Fruit fly (Drosophila melanogaster) whole organism, prepupa: ENCODE results near the gene Rh4.

Source experiments
- Blimp-1 ChIP-seq: fragments of 200-800 bp; sonication (Bioruptor generic); optimal IDR thresholded peaks from 3 replicates; lab custom pipeline; 2017; ENCODE audit warnings: missing biosample characterization, missing genetic modification characterization, mild to moderate bottlenecking, moderate library complexity, missing genetic modification reagents
- CG10631 ChIP-seq: fragments of 200-800 bp; sonication (Bioruptor generic); optimal IDR thresholded peaks from 2 replicates; lab custom pipeline; 2016; ENCODE audit warnings: missing biosample characterization, missing genetic modification characterization
- CG10669 ChIP-seq: fragments of 200-800 bp; sonication (Bioruptor generic); optimal IDR thresholded peaks from 3 replicates; lab custom pipeline; 2018; ENCODE audit warnings: missing biosample characterization, mild to moderate bottlenecking, missing genetic modification characterization, moderate library complexity
- CG11294 ChIP-seq: fragments of 200-800 bp; sonication (Bioruptor generic); IDR thresholded peaks from 2 replicates; pipeline ENCODE4 v1.3.6; 2022; ENCODE audit warnings: missing biosample characterization, missing genetic modification characterization
- CG11762 ChIP-seq: fragments of 200-800 bp; sonication (Bioruptor generic); optimal IDR thresholded peaks from 3 replicates; lab custom pipeline; 2016; ENCODE audit warnings: missing biosample characterization, missing genetic modification characterization; ENCODE audit not compliant: insufficient read depth
- CG1621 ChIP-seq: fragments of 200-800 bp; sonication (Bioruptor generic); optimal IDR thresholded peaks from 3 replicates; lab custom pipeline; 2018; ENCODE audit warnings: missing biosample characterization, mild to moderate bottlenecking, missing genetic modification characterization
- CG16779 ChIP-seq: fragments of 200-800 bp; sonication (Bioruptor generic); optimal IDR thresholded peaks from 3 replicates; lab custom pipeline; 2017; ENCODE audit warnings: missing biosample characterization, mild to moderate bottlenecking, missing genetic modification characterization
- CG3032 ChIP-seq: fragments of 200-800 bp; optimal IDR thresholded peaks from 2 replicates; lab custom pipeline; 2019; ENCODE audit warnings: missing biosample characterization, mild to moderate bottlenecking, missing genetic modification characterization, moderate library complexity
- CG31627 ChIP-seq: fragments of 200-800 bp; sonication (Bioruptor generic); optimal IDR thresholded peaks from 3 replicates; lab custom pipeline; 2016; ENCODE audit warnings: missing biosample characterization, missing genetic modification characterization
- CG32006 ChIP-seq: fragments of 200-800 bp; sonication (Bioruptor generic); optimal IDR thresholded peaks from 3 replicates; lab custom pipeline; 2017; ENCODE audit warnings: missing biosample characterization, mild to moderate bottlenecking, missing genetic modification characterization
- CG34406 ChIP-seq: fragments of 200-800 bp; sonication (Bioruptor generic); optimal IDR thresholded peaks from 3 replicates; lab custom pipeline; 2016; ENCODE audit warnings: missing biosample characterization, missing genetic modification characterization
- CG3919 ChIP-seq: fragments of 200-800 bp; sonication (Bioruptor generic); optimal IDR thresholded peaks from 3 replicates; lab custom pipeline; 2016; ENCODE audit warnings: missing biosample characterization, missing genetic modification characterization
- CG4318 ChIP-seq: fragments of 200-800 bp; sonication (Bioruptor generic); optimal IDR thresholded peaks from 3 replicates; lab custom pipeline; 2017; ENCODE audit warnings: missing biosample characterization, mild to moderate bottlenecking, missing genetic modification characterization
- CG6276 ChIP-seq: fragments of 200-800 bp; sonication (Bioruptor generic); optimal IDR thresholded peaks from 2 replicates; lab custom pipeline; 2017; ENCODE audit warnings: missing biosample characterization, mild to moderate bottlenecking, missing genetic modification characterization
- CG6792 ChIP-seq: fragments of 200-800 bp; sonication (Bioruptor generic); optimal IDR thresholded peaks from 3 replicates; lab custom pipeline; 2016; ENCODE audit warnings: missing biosample characterization, missing genetic modification characterization
- CG6854 ChIP-seq: fragments of 200-800 bp; sonication (Bioruptor generic); optimal IDR thresholded peaks from 2 replicates; lab custom pipeline; 2017; ENCODE audit warnings: missing biosample characterization, mild to moderate bottlenecking, missing genetic modification characterization
- CG7368 ChIP-seq: fragments of 200-800 bp; sonication (Bioruptor generic); optimal IDR thresholded peaks from 3 replicates; lab custom pipeline; 2016; ENCODE audit warnings: missing biosample characterization, missing genetic modification characterization
- CG8119 ChIP-seq: fragments of 200-800 bp; sonication (Bioruptor generic); IDR thresholded peaks from 3 replicates; pipeline ENCODE4 v1.3.6; 2022; ENCODE audit warnings: missing biosample characterization, missing genetic modification characterization
- CG8319 ChIP-seq: fragments of 200-800 bp; sonication (Bioruptor generic); optimal IDR thresholded peaks from 3 replicates; lab custom pipeline; 2016; ENCODE audit warnings: missing biosample characterization, missing genetic modification characterization
- CG8632 ChIP-seq: fragments of 200-800 bp; sonication (Bioruptor generic); optimal IDR thresholded peaks from 3 replicates; lab custom pipeline; 2016; ENCODE audit warnings: missing biosample characterization, missing genetic modification characterization
- CG9139 ChIP-seq: fragments of 200-800 bp; sonication (Bioruptor generic); optimal IDR thresholded peaks from 3 replicates; lab custom pipeline; 2017; ENCODE audit warnings: missing biosample characterization, mild to moderate bottlenecking, missing genetic modification characterization
- Eip75B ChIP-seq: fragments of 200-800 bp; sonication (Bioruptor generic); optimal IDR thresholded peaks from 3 replicates; lab custom pipeline; 2016; ENCODE audit warnings: missing biosample characterization, missing genetic modification characterization
- Eip78C ChIP-seq: fragments of 200-800 bp; sonication (Bioruptor generic); peaks from one replicate; lab custom pipeline; 2016; ENCODE audit warnings: missing biosample characterization, missing genetic modification characterization
- Eip93F ChIP-seq: fragments of 200-800 bp; sonication (Bioruptor generic); optimal IDR thresholded peaks from 2 replicates; lab custom pipeline; 2016; ENCODE audit warnings: missing biosample characterization, mild to moderate bottlenecking, missing genetic modification characterization
- Ets21C ChIP-seq: fragments of 200-800 bp; sonication (Bioruptor generic); optimal IDR thresholded peaks from 3 replicates; lab custom pipeline; 2016; ENCODE audit warnings: missing biosample characterization, missing genetic modification characterization
- Ets96B ChIP-seq: fragments of 200-800 bp; optimal IDR thresholded peaks from 2 replicates; lab custom pipeline; 2019; ENCODE audit warnings: missing biosample characterization, mild to moderate bottlenecking, missing genetic modification characterization, moderate library complexity
- Gug ChIP-seq: fragments of 200-800 bp; sonication (Bioruptor generic); IDR thresholded peaks from 2 replicates; pipeline ENCODE4 v1.3.6; 2022; ENCODE audit warnings: missing biosample characterization, missing genetic modification characterization
- Hr38 ChIP-seq: sonication (Bioruptor generic); optimal IDR thresholded peaks from 2 replicates; lab custom pipeline; 2016; ENCODE audit warnings: missing biosample characterization, missing genetic modification characterization
- Hr39 ChIP-seq: fragments of 200-800 bp; sonication (Bioruptor generic); optimal IDR thresholded peaks from 2 replicates; lab custom pipeline; 2016; ENCODE audit warnings: missing biosample characterization, missing genetic modification characterization
- OdsH ChIP-seq: fragments of 200-800 bp; sonication (Bioruptor generic); optimal IDR thresholded peaks from 3 replicates; lab custom pipeline; 2016; ENCODE audit warnings: missing biosample characterization, missing genetic modification characterization
- Smox ChIP-seq: fragments of 200-800 bp; sonication (Bioruptor generic); optimal IDR thresholded peaks from 3 replicates; lab custom pipeline; 2016; ENCODE audit warnings: missing biosample characterization, missing genetic modification characterization
- Sox102F ChIP-seq: fragments of 200-800 bp; sonication (Bioruptor generic); optimal IDR thresholded peaks from 2 replicates; lab custom pipeline; 2016; ENCODE audit warnings: missing biosample characterization, mild to moderate bottlenecking, missing genetic modification characterization
- Sox14 ChIP-seq: fragments of 200-800 bp; sonication (Bioruptor generic); optimal IDR thresholded peaks from 3 replicates; lab custom pipeline; 2016; ENCODE audit warnings: missing biosample characterization, missing genetic modification characterization
- Sox15 ChIP-seq: fragments of 200-800 bp; sonication (Bioruptor generic); optimal IDR thresholded peaks from 3 replicates; lab custom pipeline; 2016; ENCODE audit warnings: missing biosample characterization, missing genetic modification characterization
- acj6 ChIP-seq: fragments of 200-800 bp; sonication (Bioruptor generic); optimal IDR thresholded peaks from 3 replicates; lab custom pipeline; 2016; ENCODE audit warnings: missing biosample characterization, missing genetic modification characterization
- cyc ChIP-seq: fragments of 200-800 bp; sonication (Bioruptor generic); optimal IDR thresholded peaks from 3 replicates; lab custom pipeline; 2016; ENCODE audit warnings: missing biosample characterization, missing genetic modification characterization
- dac ChIP-seq: fragments of 200-800 bp; sonication (Bioruptor generic); optimal IDR thresholded peaks from 2 replicates; lab custom pipeline; 2017; ENCODE audit warnings: missing biosample characterization, mild to moderate bottlenecking, missing genetic modification characterization
- eg ChIP-seq: fragments of 200-800 bp; sonication (Bioruptor generic); IDR thresholded peaks from 3 replicates; pipeline ENCODE4 v1.3.6; 2022; ENCODE audit warnings: missing biosample characterization, missing genetic modification characterization
- esn ChIP-seq: fragments of 200-800 bp; sonication (Bioruptor generic); optimal IDR thresholded peaks from 2 replicates; lab custom pipeline; 2016; ENCODE audit warnings: missing biosample characterization, mild to moderate bottlenecking, missing genetic modification characterization, moderate library complexity
- fd59A ChIP-seq: fragments of 200-800 bp; sonication (Bioruptor generic); optimal IDR thresholded peaks from 2 replicates; lab custom pipeline; 2017; ENCODE audit warnings: missing biosample characterization, mild to moderate bottlenecking, missing genetic modification characterization, missing genetic modification reagents
- fd85E ChIP-seq: fragments of 200-800 bp; sonication (Bioruptor generic); optimal IDR thresholded peaks from 3 replicates; lab custom pipeline; 2016; ENCODE audit warnings: missing biosample characterization, missing genetic modification characterization
- fkh ChIP-seq: fragments of 200-800 bp; sonication (Bioruptor generic); optimal IDR thresholded peaks from 3 replicates; lab custom pipeline; 2017; ENCODE audit warnings: missing biosample characterization, mild to moderate bottlenecking, missing genetic modification characterization, moderate library complexity
- lz ChIP-seq: fragments of 200-800 bp; sonication (Bioruptor generic); optimal IDR thresholded peaks from 3 replicates; lab custom pipeline; 2016; ENCODE audit warnings: missing biosample characterization, missing genetic modification characterization
- net ChIP-seq: fragments of 200-800 bp; sonication (Bioruptor generic); optimal IDR thresholded peaks from 3 replicates; lab custom pipeline; 2016; ENCODE audit warnings: missing biosample characterization, missing genetic modification characterization
- pdm3 ChIP-seq: fragments of 200-800 bp; sonication (Bioruptor generic); optimal IDR thresholded peaks from 3 replicates; lab custom pipeline; 2016; ENCODE audit warnings: missing biosample characterization, missing genetic modification characterization
- salr ChIP-seq, 2 experiments: fragments of 200-800 bp; sonication (Bioruptor generic); optimal IDR thresholded peaks; 3 replicates each; lab custom pipeline; 2016 to 2018; ENCODE audit warnings: missing biosample characterization in 2 of 2, missing genetic modification characterization in 2 of 2, mild to moderate bottlenecking in 1 of 2
- spab ChIP-seq: fragments of 200-800 bp; sonication (Bioruptor generic); optimal IDR thresholded peaks from 2 replicates; lab custom pipeline; 2017; ENCODE audit warnings: missing biosample characterization, mild to moderate bottlenecking, missing genetic modification characterization, missing genetic modification reagents
- svp ChIP-seq: fragments of 200-800 bp; sonication (Bioruptor generic); peaks from one replicate; lab custom pipeline; 2016; ENCODE audit warnings: missing biosample characterization, missing genetic modification characterization
- topi ChIP-seq: fragments of 200-800 bp; sonication (Bioruptor generic); optimal IDR thresholded peaks from 3 replicates; lab custom pipeline; 2016; ENCODE audit warnings: missing biosample characterization, missing genetic modification characterization

Gene Rh4

dm6 chr3L:16893647-16894046, 31.3 kb upstream of the Rh4 start (continued):
- TF ChIP-seq CG16779 (no peak), CG34406 (no peak), fkh (no peak), OdsH (GFP tag; lab: Kevin White, UChicago) (peak; percentile 29), lz (GFP tag; lab: Kevin White, UChicago) (no peak), CG32006 (GFP tag; lab: Kevin White, UChicago) (peak; percentile 42), Hr38 (GFP tag; lab: Kevin White, UChicago) (no peak), Ets21C (GFP tag; lab: Kevin White, UChicago) (no peak), Gug (GFP tag; lab: Robert Waterston, UW) (no peak), CG3919 (GFP tag; lab: Kevin White, UChicago) (no peak), svp (no peak), CG1621 (no peak), CG8632 (GFP tag; lab: Kevin White, UChicago) (no peak), acj6 (GFP tag; lab: Kevin White, UChicago) (no peak), pdm3 (GFP tag; lab: Kevin White, UChicago) (no peak)

dm6 chr3L:16892728-16893271, 30.5 kb upstream of the Rh4 start:
- peak; percentile 31 for TF ChIP-seq fd59A (GFP tag; lab: Kevin White, UChicago)
- peak in 1 of 2 experiments; percentile 7 for TF ChIP-seq salr (GFP tag; optimal IDR thresholded peaks at IDR 0.05; lab: Kevin White, UChicago)
- peak; percentile 70 for TF ChIP-seq Gug (GFP tag; lab: Robert Waterston, UW)
- TF ChIP-seq esn (GFP tag; lab: Kevin White, UChicago), result no peak
- peak; percentile 21 for TF ChIP-seq CG8632 (GFP tag; lab: Kevin White, UChicago)
- no peak for TF ChIP-seq fd85E (GFP tag; lab: Kevin White, UChicago)
- peak; percentile 55 for TF ChIP-seq svp
- TF ChIP-seq CG10631 (GFP tag; lab: Kevin White, UChicago), result peak; percentile 42
- TF ChIP-seq topi (GFP tag; lab: Kevin White, UChicago), result no peak
- no peak for TF ChIP-seq Smox (GFP tag; lab: Kevin White, UChicago)
- no peak for TF ChIP-seq CG6792 (GFP tag; lab: Kevin White, UChicago)
- TF ChIP-seq CG9139 (GFP tag; lab: Kevin White, UChicago), result peak; percentile 14
- TF ChIP-seq cyc, result no peak
- no peak for TF ChIP-seq Blimp-1
- TF ChIP-seq Eip75B (GFP tag; lab: Kevin White, UChicago), result no peak
- peak; percentile 14 for TF ChIP-seq CG10669 (GFP tag; lab: Kevin White, UChicago)
- peak; percentile 30 for TF ChIP-seq net (GFP tag; lab: Kevin White, UChicago)
- TF ChIP-seq Hr38 (GFP tag; lab: Kevin White, UChicago), result no peak
- peak; percentile 4 for TF ChIP-seq Ets96B
- TF ChIP-seq CG6854 (GFP tag; lab: Kevin White, UChicago), result no peak
- no peak for TF ChIP-seq Sox102F (GFP tag; lab: Kevin White, UChicago)
- no peak for TF ChIP-seq Sox15 (GFP tag; lab: Kevin White, UChicago)
- peak; percentile 6 for TF ChIP-seq CG1621
- peak; percentile 55 for TF ChIP-seq CG11294
- peak; percentile 81 for TF ChIP-seq CG8119 (GFP tag; lab: Robert Waterston, UW)
- TF ChIP-seq CG7368 (GFP tag; lab: Kevin White, UChicago), result no peak
- TF ChIP-seq CG3032 (tag; lab: Kevin White, UChicago), result peak; percentile 27
- TF ChIP-seq CG3919 (GFP tag; lab: Kevin White, UChicago), result peak; percentile 6
- peak; percentile 24 for TF ChIP-seq Sox14 (GFP tag; lab: Kevin White, UChicago)
- peak; percentile 38 for TF ChIP-seq spab (GFP tag; lab: Kevin White, UChicago)
- peak; percentile 62 for TF ChIP-seq CG6276
- TF ChIP-seq acj6 (GFP tag; lab: Kevin White, UChicago), result peak; percentile 48
- peak; percentile 53 for TF ChIP-seq OdsH (GFP tag; lab: Kevin White, UChicago)
- TF ChIP-seq CG8319, result no peak
- TF ChIP-seq Eip93F, result no peak
- TF ChIP-seq CG32006 (GFP tag; lab: Kevin White, UChicago), result peak; percentile 77
- TF ChIP-seq Eip78C (GFP tag; lab: Kevin White, UChicago), result peak; percentile 57
- no peak for TF ChIP-seq CG31627
- TF ChIP-seq CG16779, result no peak
- TF ChIP-seq eg (GFP tag; lab: Robert Waterston, UW), result peak; percentile 73
- TF ChIP-seq fkh, result no peak
- no peak for TF ChIP-seq Ets21C (GFP tag; lab: Kevin White, UChicago)
- TF ChIP-seq Hr39 (GFP tag; lab: Kevin White, UChicago), result no peak
- no peak for TF ChIP-seq dac (GFP tag; lab: Kevin White, UChicago)
- TF ChIP-seq CG4318, result peak; percentile 15
- no peak for TF ChIP-seq CG11762 (GFP tag; lab: Kevin White, UChicago)
